Fruit fly (Drosophila melanogaster) whole organism, adult: Measurements from ENCODE around the gene P58IPK.

Experiments used
- CG11617 ChIP-seq: fragments of 200-800 bp; sonication (Bioruptor generic); optimal IDR thresholded peaks from 2 replicates; lab custom pipeline; 2017; ENCODE audit warnings: mild to moderate bottlenecking, missing biosample characterization, missing genetic modification reagents, missing genetic modification characterization
- CG12768 ChIP-seq: fragments of 200-800 bp; sonication (Bioruptor generic); optimal IDR thresholded peaks from 2 replicates; lab custom pipeline; 2017; ENCODE audit warnings: missing biosample characterization, missing genetic modification characterization, mild to moderate bottlenecking, moderate library complexity, missing genetic modification reagents
- CG14711 ChIP-seq: fragments of 200-800 bp; sonication (Bioruptor generic); optimal IDR thresholded peaks from 2 replicates; lab custom pipeline; 2018; ENCODE audit warnings: missing biosample characterization, mild to moderate bottlenecking, missing genetic modification characterization, moderate library complexity
- CG1620 ChIP-seq: fragments of 200-800 bp; sonication (Bioruptor generic); optimal IDR thresholded peaks from 2 replicates; lab custom pipeline; 2016; ENCODE audit warnings: missing biosample characterization, missing genetic modification characterization
- CG33017 ChIP-seq: fragments of 200-800 bp; sonication (Bioruptor generic); optimal IDR thresholded peaks from 2 replicates; lab custom pipeline; 2018; ENCODE audit warnings: missing biosample characterization, mild to moderate bottlenecking, missing genetic modification characterization, moderate library complexity
- CG5204 ChIP-seq: fragments of 200-800 bp; sonication (Bioruptor generic); optimal IDR thresholded peaks from 2 replicates; lab custom pipeline; 2016; ENCODE audit warnings: missing biosample characterization, missing genetic modification characterization
- CG7045 ChIP-seq: fragments of 200-800 bp; sonication (Bioruptor generic); optimal IDR thresholded peaks from 2 replicates; lab custom pipeline; 2017; ENCODE audit warnings: missing biosample characterization, mild to moderate bottlenecking, missing genetic modification characterization
- CG7101 ChIP-seq: fragments of 200-800 bp; sonication (Bioruptor generic); optimal IDR thresholded peaks from 2 replicates; lab custom pipeline; 2018; ENCODE audit warnings: missing biosample characterization, mild to moderate bottlenecking, missing genetic modification characterization, moderate library complexity
- Clk ChIP-seq: fragments of 200-800 bp; sonication (Bioruptor generic); optimal IDR thresholded peaks from 2 replicates; lab custom pipeline; 2017; ENCODE audit warnings: missing biosample characterization, missing genetic modification characterization
- Crg-1 ChIP-seq: fragments of 200-800 bp; sonication (Bioruptor generic); optimal IDR thresholded peaks from 2 replicates; lab custom pipeline; 2016; ENCODE audit warnings: missing biosample characterization, missing genetic modification characterization
- Hr96 ChIP-seq: fragments of 200-800 bp; sonication (Bioruptor generic); optimal IDR thresholded peaks from 2 replicates; lab custom pipeline; 2016; ENCODE audit warnings: missing biosample characterization, missing genetic modification characterization
- Mnt ChIP-seq: fragments of 200-800 bp; sonication (Bioruptor generic); optimal IDR thresholded peaks from 2 replicates; lab custom pipeline; 2016; ENCODE audit warnings: missing biosample characterization, mild to moderate bottlenecking, missing genetic modification characterization
- bab1 ChIP-seq: fragments of 200-800 bp; sonication (Bioruptor generic); optimal IDR thresholded peaks from 3 replicates; lab custom pipeline; 2019; ENCODE audit warnings: missing biosample characterization, mild to moderate bottlenecking, missing genetic modification characterization, moderate library complexity
- cic ChIP-seq: fragments of 200-800 bp; sonication (Bioruptor generic); optimal IDR thresholded peaks from 2 replicates; lab custom pipeline; 2017; ENCODE audit warnings: missing biosample characterization, mild to moderate bottlenecking, missing genetic modification characterization, moderate library complexity
- cnc ChIP-seq, 2 experiments: fragments of >200 bp; optimal IDR thresholded peaks; 2 replicates each; lab custom pipeline; 2017
- kay ChIP-seq: fragments of 200-800 bp; sonication (Bioruptor generic); peaks from one replicate; lab custom pipeline; 2016; ENCODE audit warnings: missing biosample characterization, missing genetic modification characterization, borderline replicate concordance
- ovo ChIP-seq: fragments of 200-800 bp; sonication (Bioruptor generic); optimal IDR thresholded peaks from 2 replicates; lab custom pipeline; 2016; ENCODE audit warnings: missing biosample characterization, missing genetic modification characterization
- pad ChIP-seq: fragments of 200-800 bp; sonication (Bioruptor generic); optimal IDR thresholded peaks from 3 replicates; lab custom pipeline; 2017; ENCODE audit warnings: missing biosample characterization, missing genetic modification characterization, mild to moderate bottlenecking, moderate library complexity, missing genetic modification reagents
- tj ChIP-seq: fragments of 200-800 bp; sonication (Bioruptor generic); optimal IDR thresholded peaks from 3 replicates; lab custom pipeline; 2017; ENCODE audit warnings: missing biosample characterization, mild to moderate bottlenecking, missing genetic modification characterization, moderate library complexity
- toe ChIP-seq: fragments of 200-800 bp; sonication (Bioruptor generic); optimal IDR thresholded peaks from 2 replicates; lab custom pipeline; 2016; ENCODE audit warnings: missing biosample characterization, missing genetic modification characterization

Gene P58IPK

dm6 chr3R:9598099-9598498 is 11.4 kb downstream of the P58IPK start:
- TF ChIP-seq Hr96 (GFP tag; lab: Kevin White, UChicago) (no peak), cic (GFP tag; lab: Kevin White, UChicago) (no peak), CG33017 (tag; lab: Kevin White, UChicago) (no peak), Mnt (GFP tag; lab: Kevin White, UChicago) (no peak), CG14711 (no peak), CG7101 (no peak), CG12768 (no peak), CG11617 (GFP tag; lab: Kevin White, UChicago) (no peak), cnc (optimal IDR thresholded peaks at IDR 0.05; lab: Kevin White, UChicago) (no peak), ovo (GFP tag; lab: Kevin White, UChicago) (no peak), bab1 (GFP tag; lab: Kevin White, UChicago) (no peak), Crg-1 (GFP tag; lab: Kevin White, UChicago) (no peak), pad (no peak), tj (GFP tag; lab: Kevin White, UChicago) (no peak), kay (GFP tag; lab: Kevin White, UChicago) (no peak), CG5204 (GFP tag; lab: Kevin White, UChicago) (no peak), CG1620 (GFP tag; lab: Kevin White, UChicago) (no peak), Clk (GFP tag; lab: Kevin White, UChicago) (no peak), CG7045 (no peak), toe (GFP tag; lab: Kevin White, UChicago) (no peak)

dm6 chr3R:9600558-9600959 is 13.8 kb downstream of the P58IPK start:
- TF ChIP-seq pad = peak; percentile 56
- no peak for TF ChIP-seq Hr96 (GFP tag; lab: Kevin White, UChicago)
- TF ChIP-seq ovo (GFP tag; lab: Kevin White, UChicago) = peak; percentile 54
- peak; percentile 58 for TF ChIP-seq Clk (GFP tag; lab: Kevin White, UChicago)
- TF ChIP-seq Mnt (GFP tag; lab: Kevin White, UChicago) = peak; percentile 44
- peak; percentile 81 for TF ChIP-seq kay (GFP tag; lab: Kevin White, UChicago)
- TF ChIP-seq CG7101 = peak; percentile 77
- TF ChIP-seq tj (GFP tag; lab: Kevin White, UChicago) = peak; percentile 40
- peak; percentile 37 for TF ChIP-seq bab1 (GFP tag; lab: Kevin White, UChicago)
- no peak for TF ChIP-seq CG5204 (GFP tag; lab: Kevin White, UChicago)
- peak; percentile 82 for TF ChIP-seq CG33017 (tag; lab: Kevin White, UChicago)
- TF ChIP-seq CG14711 = peak; percentile 44
- peak; percentile 90 for TF ChIP-seq cic (GFP tag; lab: Kevin White, UChicago)
- TF ChIP-seq cnc (optimal IDR thresholded peaks at IDR 0.05; lab: Kevin White, UChicago) = no peak
- peak; percentile 60 for TF ChIP-seq Crg-1 (GFP tag; lab: Kevin White, UChicago)
- peak; percentile 82 for TF ChIP-seq CG11617 (GFP tag; lab: Kevin White, UChicago)
- TF ChIP-seq CG1620 (GFP tag; lab: Kevin White, UChicago) = peak; percentile 6
- TF ChIP-seq CG12768 = peak; percentile 83
- peak; percentile 90 for TF ChIP-seq CG7045
- TF ChIP-seq toe (GFP tag; lab: Kevin White, UChicago) = peak; percentile 49

- TF ChIP-seq CG7101 (no peak), ovo (GFP tag; lab: Kevin White, UChicago) (peak; percentile 15), tj (GFP tag; lab: Kevin White, UChicago) (peak; percentile 33), CG12768 (peak; percentile 10), kay (GFP tag; lab: Kevin White, UChicago) (peak; percentile 12), cic (GFP tag; lab: Kevin White, UChicago) (peak; percentile 36)
Observed at dm6 chr3R:9601949-9602348, 15.2 kb downstream of the P58IPK start.

- no peak for TF ChIP-seq Hr96 (GFP tag; lab: Kevin White, UChicago)
- TF ChIP-seq CG33017 (tag; lab: Kevin White, UChicago) = no peak
- TF ChIP-seq CG7045 = no peak
- no peak for TF ChIP-seq CG1620 (GFP tag; lab: Kevin White, UChicago)
- TF ChIP-seq CG11617 (GFP tag; lab: Kevin White, UChicago) = no peak
- no peak for TF ChIP-seq Crg-1 (GFP tag; lab: Kevin White, UChicago)
Observed at dm6 chr3R:9603022-9603942, 16.5 kb downstream of the P58IPK start.

- TF ChIP-seq CG1620 (GFP tag; lab: Kevin White, UChicago) (no peak), cic (GFP tag; lab: Kevin White, UChicago) (no peak), cnc (optimal IDR thresholded peaks at IDR 0.05; lab: Kevin White, UChicago) (no peak), CG33017 (tag; lab: Kevin White, UChicago) (no peak), CG14711 (no peak)
Observed at dm6 chr3R:9604445-9605020, 17.8 kb downstream of the P58IPK start.

dm6 chr3R:9605084-9605483 is 18.3 kb downstream of the P58IPK start:
- TF ChIP-seq CG1620 (GFP tag; lab: Kevin White, UChicago) (no peak), CG11617 (GFP tag; lab: Kevin White, UChicago) (no peak), cnc (optimal IDR thresholded peaks at IDR 0.05; lab: Kevin White, UChicago) (no peak), CG7045 (no peak), Crg-1 (GFP tag; lab: Kevin White, UChicago) (no peak), ovo (GFP tag; lab: Kevin White, UChicago) (no peak), CG5204 (GFP tag; lab: Kevin White, UChicago) (no peak), bab1 (GFP tag; lab: Kevin White, UChicago) (no peak), CG14711 (no peak), toe (GFP tag; lab: Kevin White, UChicago) (no peak), Mnt (GFP tag; lab: Kevin White, UChicago) (no peak), tj (GFP tag; lab: Kevin White, UChicago) (no peak), CG7101 (no peak), CG12768 (no peak), kay (GFP tag; lab: Kevin White, UChicago) (no peak), CG33017 (tag; lab: Kevin White, UChicago) (no peak), cic (GFP tag; lab: Kevin White, UChicago) (no peak), Hr96 (GFP tag; lab: Kevin White, UChicago) (no peak), Clk (GFP tag; lab: Kevin White, UChicago) (no peak)
